Worm (Caenorhabditis elegans) whole organism, L4 larva: Measurements from ENCODE around the gene agt-2.

Experiments
- F10B5.3 ChIP-seq: sonication (generic microtip); optimal IDR thresholded peaks from 2 replicates; lab custom pipeline; 2016; ENCODE audit warnings: mild to moderate bottlenecking, missing genetic modification characterization, missing compliant biosample characterization
- dpl-1 ChIP-seq: fragments of 150-350 bp; optimal IDR thresholded peaks from 2 replicates; lab custom pipeline; 2014; ENCODE audit warnings: missing biosample characterization, missing genetic modification reagents, missing genetic modification characterization
- lin-15B ChIP-seq: fragments of 150-350 bp; sonication (generic microtip); optimal IDR thresholded peaks from 3 replicates; lab custom pipeline; 2014; ENCODE audit warnings: missing biosample characterization, missing genetic modification characterization
- nhr-76 ChIP-seq: fragments of 150-350 bp; optimal IDR thresholded peaks from 2 replicates; lab custom pipeline; 2014; ENCODE audit warnings: missing biosample characterization, missing genetic modification characterization
- unc-62 ChIP-seq, 3 experiments: fragments of 150-350 bp in 1 of 3; sonication (generic microtip); optimal IDR thresholded peaks in 2 of 3; peaks in 1 of 3; 1 replicate in 1 of 3; 2 replicates in 2 of 3; lab custom pipeline; 2014 to 2017; ENCODE audit warnings: missing biosample characterization in 3 of 3, missing genetic modification characterization in 3 of 3, missing genetic modification reagents in 3 of 3, missing genotype in 1 of 3

DNA sequence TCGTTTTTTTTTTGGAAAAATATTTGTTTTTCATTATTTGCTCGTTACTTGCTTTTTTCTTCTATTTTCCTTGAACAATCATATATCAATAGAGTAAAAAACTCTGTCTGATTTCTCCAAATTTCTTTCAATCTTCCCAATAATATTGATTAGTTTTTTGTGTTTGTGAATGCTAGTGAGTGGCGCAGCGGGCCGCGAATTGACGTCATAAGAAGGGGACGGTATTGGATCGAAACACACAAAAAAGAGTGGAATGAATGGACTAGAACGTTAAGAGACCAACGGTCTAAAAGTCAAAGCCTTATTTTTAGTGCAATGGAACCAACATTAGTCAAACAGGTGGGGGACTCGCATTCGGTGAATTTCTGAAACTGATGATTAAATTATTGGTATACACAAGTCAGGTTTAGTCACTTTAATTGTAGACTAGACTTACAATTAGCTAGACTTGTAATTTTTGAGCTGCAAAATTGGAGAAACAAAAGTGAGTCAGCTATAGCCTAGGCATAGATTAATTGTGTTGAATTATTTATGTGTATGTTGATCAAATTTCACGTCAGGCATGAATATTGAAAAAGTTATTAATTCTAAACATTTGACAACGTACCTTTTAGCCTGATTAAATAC is 41.8 kb downstream of the agt-2 start:
- no peak for TF ChIP-seq lin-15B (tag; lab: Kevin White, UChicago)
- no peak for TF ChIP-seq F10B5.3 (tag; lab: Kevin White, UChicago)
- TF ChIP-seq nhr-76 (tag; lab: Kevin White, UChicago): no peak
- TF ChIP-seq unc-62 (GFP tag; optimal IDR thresholded peaks at IDR 0.05 in 1 of 2; lab: Kevin White, UChicago): peak in 1 of 2 experiments; percentile 31
- TF ChIP-seq unc-62 (tag; optimal IDR thresholded peaks at IDR 0.05; lab: Kevin White, UChicago): no peak
- no peak for TF ChIP-seq dpl-1 (GFP tag; lab: Kevin White, UChicago)
